Worm (Caenorhabditis elegans): ENCODE results near the gene M60.4.

ce11 chrX:8284003-8284402 lies 47.9 kb upstream of the M60.4 start:
- TF ChIP-seq him-1 (tag; optimal IDR thresholded peaks at IDR 0.05) (no peak), dao-5 (tag; optimal IDR thresholded peaks at IDR 0.05) (no peak)
